Fruit fly (Drosophila melanogaster) whole organism, wandering third instar larva: ENCODE data around the gene HemK1.

Experiments
- CG32264 ChIP-seq: fragments of 200-800 bp; sonication (Bioruptor generic); optimal IDR thresholded peaks from 2 replicates; lab custom pipeline; 2016; ENCODE audit warnings: missing biosample characterization, missing genetic modification characterization
- CrebA ChIP-seq: fragments of 200-800 bp; sonication (Bioruptor generic); optimal IDR thresholded peaks from 2 replicates; lab custom pipeline; 2016; ENCODE audit warnings: missing biosample characterization, mild to moderate bottlenecking, missing genetic modification characterization, borderline replicate concordance
- Dfd ChIP-seq: fragments of >200 bp; optimal IDR thresholded peaks from 2 replicates; lab custom pipeline; 2017; ENCODE audit warnings: missing biosample characterization, missing genetic modification characterization
- Dif ChIP-seq: fragments of 200-275, 200-300 bp; sonication (Bioruptor generic); optimal IDR thresholded peaks from 2 replicates; lab custom pipeline; 2018; ENCODE audit warnings: missing biosample characterization, missing genetic modification characterization; ENCODE audit not compliant: partially characterized antibody
- GATAd ChIP-seq: sonication (Bioruptor generic); optimal IDR thresholded peaks from 2 replicates; lab custom pipeline; 2016; ENCODE audit warnings: missing biosample characterization, missing genetic modification characterization
- Hnf4 ChIP-seq: fragments of 200-800 bp; sonication (Bioruptor generic); optimal IDR thresholded peaks from 2 replicates; lab custom pipeline; 2016; ENCODE audit warnings: missing biosample characterization, mild to moderate bottlenecking, missing genetic modification characterization
- Hr78 ChIP-seq: fragments of >200 bp; optimal IDR thresholded peaks from 2 replicates; lab custom pipeline; 2017; ENCODE audit warnings: missing biosample characterization, missing genetic modification characterization
- Hr83 ChIP-seq: fragments of 200-300 bp; sonication (Bioruptor generic); optimal IDR thresholded peaks from 2 replicates; lab custom pipeline; 2016; ENCODE audit warnings: missing biosample characterization, mild to moderate bottlenecking, missing genetic modification characterization, moderate library complexity; ENCODE audit not compliant: poor library complexity, severe bottlenecking
- Mio ChIP-seq: sonication (Bioruptor generic); optimal IDR thresholded peaks from 2 replicates; lab custom pipeline; 2016; ENCODE audit warnings: missing biosample characterization, missing genetic modification characterization
- Myc ChIP-seq: fragments of >200 bp; optimal IDR thresholded peaks from 2 replicates; lab custom pipeline; 2017
- N ChIP-seq: fragments of >200 bp; optimal IDR thresholded peaks from 2 replicates; lab custom pipeline; 2018; ENCODE audit warnings: missing biosample characterization, missing external identifiers, missing genetic modification characterization
- OdsH ChIP-seq: fragments of 200-800 bp; sonication (Bioruptor generic); optimal IDR thresholded peaks from 2 replicates; lab custom pipeline; 2016; ENCODE audit warnings: missing biosample characterization, mild to moderate bottlenecking, missing genetic modification characterization
- Rel ChIP-seq, 2 experiments: fragments of 200-800 bp; sonication (Bioruptor generic) in 1 of 2; optimal IDR thresholded peaks; 2 replicates in 1 of 2; 3 replicates in 1 of 2; lab custom pipeline; 2016 to 2019; ENCODE audit warnings: mild to moderate bottlenecking in 2 of 2, missing biosample characterization in 2 of 2, missing genetic modification characterization in 2 of 2, moderate library complexity in 1 of 2
- br ChIP-seq: fragments of 200-800 bp; sonication (Bioruptor generic); optimal IDR thresholded peaks from 2 replicates; lab custom pipeline; 2016; ENCODE audit warnings: missing biosample characterization, missing genetic modification characterization
- brk ChIP-seq: fragments of 200-800 bp; sonication (Bioruptor generic); optimal IDR thresholded peaks from 2 replicates; lab custom pipeline; 2016; ENCODE audit warnings: missing biosample characterization, mild to moderate bottlenecking, missing genetic modification characterization
- dl ChIP-seq, 2 experiments: fragments of 175-275, 200-275 bp in 1 of 2; fragments of 200-275 bp in 1 of 2; sonication (Bioruptor generic); optimal IDR thresholded peaks; lab custom pipeline; 2018; ENCODE audit warnings: mild to moderate bottlenecking in 2 of 2, missing biosample characterization in 2 of 2, missing genetic modification characterization in 2 of 2, moderate library complexity in 2 of 2; ENCODE audit not compliant: partially characterized antibody in 2 of 2, insufficient read depth in 1 of 2
- dmrt93B ChIP-seq: fragments of 200-800 bp; sonication (Bioruptor generic); optimal IDR thresholded peaks from 2 replicates; lab custom pipeline; 2018; ENCODE audit warnings: missing biosample characterization, mild to moderate bottlenecking, missing genetic modification characterization
- ey ChIP-seq: fragments of 200-800 bp; sonication (Bioruptor generic); optimal IDR thresholded peaks from 2 replicates; lab custom pipeline; 2016; ENCODE audit warnings: missing biosample characterization, missing genetic modification characterization
- foxo ChIP-seq, 2 experiments: fragments of 200-800 bp; sonication (Bioruptor generic); optimal IDR thresholded peaks; 2 replicates in 1 of 2; 3 replicates in 1 of 2; lab custom pipeline; 2016 to 2017; ENCODE audit warnings: missing biosample characterization in 2 of 2, missing genetic modification characterization in 2 of 2
- fru ChIP-seq: fragments of 200-800 bp; sonication (Bioruptor generic); optimal IDR thresholded peaks from 3 replicates; lab custom pipeline; 2016; ENCODE audit warnings: missing biosample characterization, mild to moderate bottlenecking, missing genetic modification characterization
- h ChIP-seq: fragments of 200-800 bp; sonication (Bioruptor generic); optimal IDR thresholded peaks from 3 replicates; lab custom pipeline; 2016; ENCODE audit warnings: missing biosample characterization, mild to moderate bottlenecking, missing genetic modification characterization
- jim ChIP-seq: fragments of 175-275, 200-325 bp; sonication (Bioruptor generic); optimal IDR thresholded peaks from 2 replicates; lab custom pipeline; 2016; ENCODE audit warnings: missing biosample characterization, mild to moderate bottlenecking, missing genetic modification characterization
- lola ChIP-seq: fragments of >200 bp; optimal IDR thresholded peaks from 2 replicates; lab custom pipeline; 2017; ENCODE audit warnings: missing biosample characterization, missing genetic modification characterization
- rgr ChIP-seq: fragments of 200-800 bp; sonication (Bioruptor generic); optimal IDR thresholded peaks from 3 replicates; lab custom pipeline; 2016; ENCODE audit warnings: missing biosample characterization, mild to moderate bottlenecking, missing genetic modification characterization
- sv ChIP-seq: fragments of 200-800 bp; sonication (Bioruptor generic); optimal IDR thresholded peaks from 3 replicates; lab custom pipeline; 2016; ENCODE audit warnings: missing biosample characterization, missing genetic modification characterization
- tai ChIP-seq: sonication (Bioruptor generic); optimal IDR thresholded peaks from 2 replicates; lab custom pipeline; 2016; ENCODE audit warnings: missing biosample characterization, missing genetic modification characterization
- usp ChIP-seq: fragments of >200 bp; optimal IDR thresholded peaks from 2 replicates; lab custom pipeline; 2017; ENCODE audit warnings: missing biosample characterization, missing genetic modification characterization
- woc ChIP-seq: sonication (Bioruptor generic); optimal IDR thresholded peaks from 2 replicates; lab custom pipeline; 2016; ENCODE audit warnings: missing biosample characterization, mild to moderate bottlenecking, missing genetic modification characterization

The HemK1 gene

DNA sequence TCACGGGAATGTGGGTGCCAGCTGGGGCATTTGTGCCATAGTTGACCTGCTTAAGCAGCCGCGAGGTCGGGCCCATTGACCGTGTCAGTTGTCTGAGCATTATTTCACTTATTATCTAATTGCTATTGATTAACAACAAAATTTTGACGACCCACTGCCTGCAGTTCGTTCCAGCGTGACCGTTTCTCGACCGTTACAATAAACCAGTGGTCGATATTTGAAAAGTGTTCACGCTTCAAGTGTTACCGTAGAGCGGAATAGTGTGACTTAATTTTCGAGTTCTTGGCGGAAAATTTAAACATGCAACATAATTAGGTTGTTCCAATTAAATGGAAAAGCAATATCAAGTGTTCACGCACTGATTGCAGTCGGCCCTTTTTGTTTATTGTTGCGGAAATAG, at the start of gene HemK1:
TSS of gene HemK1 (minus strand) at position 190 of the 400 bp plus-strand sequence.
- no peak for TF ChIP-seq tai (GFP tag; lab: Kevin White, UChicago)
- TF ChIP-seq brk (GFP tag; lab: Kevin White, UChicago) = no peak
- TF ChIP-seq Myc = no peak
- peak; percentile 8 for TF ChIP-seq h (GFP tag; lab: Kevin White, UChicago)
- TF ChIP-seq sv = no peak
- TF ChIP-seq Hr78 (GFP tag; lab: Kevin White, UChicago) = no peak
- no peak for TF ChIP-seq usp (GFP tag; lab: Kevin White, UChicago)
- TF ChIP-seq Mio (GFP tag; lab: Kevin White, UChicago) = no peak
- no peak for TF ChIP-seq lola (GFP tag; lab: Kevin White, UChicago)
- no peak for TF ChIP-seq Dfd (GFP tag; lab: Kevin White, UChicago)
- peak; percentile 28 for TF ChIP-seq rgr (GFP tag; lab: Kevin White, UChicago)
- no peak for TF ChIP-seq ey (GFP tag; lab: Kevin White, UChicago)
- no peak for TF ChIP-seq fru (GFP tag; lab: Kevin White, UChicago)
- no peak for TF ChIP-seq Dif (GFP tag; lab: Kevin White, UChicago)
- no peak for TF ChIP-seq dl (GFP tag; optimal IDR thresholded peaks at IDR 0.05; lab: Kevin White, UChicago; ENCODE audit: insufficient read depth in 1 of 2, partially characterized antibody in 2 of 2)
- no peak for TF ChIP-seq CG32264 (GFP tag; lab: Kevin White, UChicago)
- no peak for TF ChIP-seq Rel (GFP tag; optimal IDR thresholded peaks at IDR 0.05; lab: Kevin White, UChicago)
- TF ChIP-seq Rel (tag; optimal IDR thresholded peaks at IDR 0.05; lab: Kevin White, UChicago) = peak; percentile 0

DNA sequence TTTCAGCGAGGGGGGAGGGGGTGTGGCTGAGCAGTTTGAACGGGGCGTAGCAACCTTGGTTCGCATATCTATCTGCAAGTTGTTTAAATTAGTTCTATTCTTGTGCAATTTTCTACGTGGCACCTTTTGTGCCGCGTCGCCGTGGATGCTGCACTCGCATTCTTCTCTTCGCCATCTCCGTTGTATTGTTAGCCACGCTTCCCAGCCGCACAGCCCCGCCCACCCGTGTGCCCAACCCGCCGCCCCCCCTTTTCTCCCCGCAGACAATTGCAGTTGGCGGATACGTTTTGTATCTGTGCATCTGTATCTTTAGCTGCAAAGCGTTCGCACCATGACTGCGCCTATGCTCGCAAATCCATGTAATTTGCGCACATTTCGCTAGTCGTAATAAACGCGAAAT, 46.5 kb upstream of the HemK1 start:
- TF ChIP-seq dl (GFP tag; optimal IDR thresholded peaks at IDR 0.05; lab: Kevin White, UChicago; ENCODE audit: insufficient read depth in 1 of 2, partially characterized antibody in 2 of 2) (no peak), N (GFP tag; lab: Kevin White, UChicago) (no peak), lola (GFP tag; lab: Kevin White, UChicago) (no peak), Mio (GFP tag; lab: Kevin White, UChicago) (no peak), jim (GFP tag; lab: Kevin White, UChicago) (no peak), dmrt93B (GFP tag; lab: Kevin White, UChicago) (no peak), OdsH (GFP tag; lab: Kevin White, UChicago) (no peak), tai (GFP tag; lab: Kevin White, UChicago) (no peak), ey (GFP tag; lab: Kevin White, UChicago) (no peak), foxo (GFP tag; optimal IDR thresholded peaks at IDR 0.05; lab: Kevin White, UChicago) (no peak), CrebA (GFP tag; lab: Kevin White, UChicago) (no peak), rgr (GFP tag; lab: Kevin White, UChicago) (no peak)

DNA sequence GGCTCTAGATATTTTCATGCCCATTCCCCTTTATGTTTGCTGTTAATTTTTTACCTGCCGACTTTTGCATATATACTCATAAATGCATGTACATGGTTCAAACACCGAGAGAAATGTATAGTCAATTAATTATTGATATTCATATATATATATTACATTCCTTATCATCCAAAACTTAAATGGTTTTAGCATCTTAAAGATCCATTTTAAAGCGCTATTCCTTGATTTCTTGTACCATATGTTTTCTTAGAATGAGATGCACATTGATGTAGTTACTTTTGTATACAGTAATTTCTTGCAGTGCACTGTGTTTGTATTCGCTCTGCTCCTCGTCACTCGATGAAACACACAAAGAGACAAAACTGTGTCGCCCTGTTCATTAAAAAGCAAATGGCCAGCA, 41.2 kb upstream of the HemK1 start:
- TF ChIP-seq fru (GFP tag; lab: Kevin White, UChicago) = peak; percentile 9
- no peak for TF ChIP-seq rgr (GFP tag; lab: Kevin White, UChicago)
- TF ChIP-seq CrebA (GFP tag; lab: Kevin White, UChicago) = no peak

DNA sequence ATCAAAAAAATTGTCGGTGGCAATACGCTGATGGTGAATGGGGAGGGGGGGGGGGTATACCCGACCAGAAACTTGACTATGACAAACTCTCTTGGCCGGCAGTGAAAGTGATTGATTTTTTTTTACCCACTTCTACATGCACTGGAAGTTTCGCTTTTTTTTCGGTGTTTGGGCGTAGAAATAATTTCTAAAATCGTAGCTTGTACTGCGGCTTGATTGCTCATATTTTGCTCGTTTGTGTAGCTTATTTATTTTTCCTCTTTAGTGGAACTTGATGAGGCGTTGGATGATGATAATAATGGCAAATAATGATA, 36.2 kb upstream of the HemK1 start:
- TF ChIP-seq Hnf4 (GFP tag; lab: Kevin White, UChicago) (no peak), GATAd (GFP tag; lab: Kevin White, UChicago) (no peak), Dfd (GFP tag; lab: Kevin White, UChicago) (peak; percentile 54)

DNA sequence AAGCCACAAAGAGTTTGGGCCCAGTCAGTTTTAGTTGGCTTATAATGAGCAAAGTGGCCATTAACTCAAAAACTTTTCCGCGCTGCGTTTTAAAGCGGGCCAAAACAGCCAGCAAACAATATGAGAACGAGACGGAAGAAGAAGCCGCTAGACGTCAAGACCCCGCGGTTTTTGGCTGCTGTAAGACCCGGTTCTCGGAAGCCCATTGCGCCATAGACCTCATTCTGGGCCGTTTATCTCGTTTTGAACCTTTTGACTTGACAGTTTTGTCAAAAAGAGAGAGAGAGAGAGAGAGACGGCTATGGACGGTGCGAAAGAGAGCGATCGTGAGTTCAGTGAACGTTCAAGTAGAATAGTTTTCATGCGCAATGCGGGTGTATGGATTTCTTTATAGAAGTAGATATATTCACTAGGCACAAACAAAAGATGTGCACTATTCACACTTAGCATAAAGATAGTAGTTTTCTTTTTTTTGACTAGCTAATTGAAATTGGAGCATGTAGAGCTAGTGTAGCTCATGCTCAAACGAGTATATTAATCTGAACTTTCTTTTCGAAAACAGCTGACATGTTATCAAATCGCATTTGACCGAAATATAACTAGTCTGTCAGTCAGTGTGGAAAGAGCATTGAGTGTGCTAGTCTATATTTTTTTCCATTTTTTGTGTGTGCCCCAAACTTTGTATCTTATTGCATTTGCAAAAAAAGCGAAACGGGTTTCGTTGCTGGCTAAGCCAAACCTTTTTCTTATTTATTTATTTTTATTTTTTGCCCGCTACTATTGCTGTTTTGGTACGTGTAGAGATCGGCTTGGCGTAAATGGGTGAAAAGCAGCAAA, 35.6 kb upstream of the HemK1 start:
- no peak for TF ChIP-seq Rel (GFP tag; optimal IDR thresholded peaks at IDR 0.05; lab: Kevin White, UChicago)
- TF ChIP-seq Rel (tag; optimal IDR thresholded peaks at IDR 0.05; lab: Kevin White, UChicago) = no peak
- TF ChIP-seq Dfd (GFP tag; lab: Kevin White, UChicago) = no peak
- no peak for TF ChIP-seq Hr83
- no peak for TF ChIP-seq Myc
- no peak for TF ChIP-seq woc (GFP tag; lab: Kevin White, UChicago)
- TF ChIP-seq Hnf4 (GFP tag; lab: Kevin White, UChicago) = no peak
- TF ChIP-seq jim (GFP tag; lab: Kevin White, UChicago) = no peak
- no peak for TF ChIP-seq br
